Fruit fly (Drosophila melanogaster) S2 (cell line): ENCODE data around the gene Atg101.

Experiments
- CG8478 ChIP-seq: fragments of >200 bp; optimal IDR thresholded peaks from 2 replicates; lab custom pipeline; 2018
- CTCF ChIP-seq, 2 experiments: fragments of >200 bp; optimal IDR thresholded peaks; 2 replicates each; lab custom pipeline; 2018

DNA sequence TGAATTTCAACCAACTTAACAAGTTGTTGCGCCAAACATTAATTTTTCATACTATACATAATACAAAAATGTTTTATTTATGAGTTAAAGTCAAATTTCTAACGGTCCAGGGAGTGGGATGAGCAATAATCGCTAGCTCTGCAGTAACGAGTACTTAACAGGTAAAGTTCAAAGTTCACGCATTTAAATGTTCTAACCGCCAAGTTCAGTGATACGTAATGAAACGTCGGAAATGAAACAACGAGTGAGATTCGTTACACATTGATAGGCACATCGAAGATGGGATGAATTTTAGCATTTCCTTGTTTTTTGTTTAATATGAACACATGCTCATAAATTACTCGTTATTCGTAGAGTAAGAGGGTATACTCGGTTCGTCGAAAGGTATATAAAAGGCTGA lies 20.6 kb downstream of the Atg101 start:
- TF ChIP-seq CG8478 (lab: Kevin White, UChicago) (no peak), CTCF (optimal IDR thresholded peaks at IDR 0.05; lab: Kevin White, UChicago) (no peak)
